Worm (Caenorhabditis elegans) whole organism, late embryonic: ENCODE measurements around the gene T27A1.3.

Experiments used
- C08G9.2 ChIP-seq: sonication (generic microtip); optimal IDR thresholded peaks from 2 replicates; lab custom pipeline; 2016; ENCODE audit warnings: mild to moderate bottlenecking, missing genetic modification characterization, moderate library complexity, missing compliant biosample characterization
- C38D4.7 ChIP-seq: fragments of 200-800 bp; sonication (Bioruptor generic); optimal IDR thresholded peaks from 2 replicates; lab custom pipeline; 2018; ENCODE audit warnings: mild to moderate bottlenecking, missing genetic modification characterization, moderate library complexity, missing compliant biosample characterization
- F13H6.1 ChIP-seq: sonication (generic microtip); optimal IDR thresholded peaks from 2 replicates; lab custom pipeline; 2016; ENCODE audit warnings: missing genetic modification characterization, missing compliant biosample characterization
- K09A11.1 ChIP-seq: sonication (generic microtip); optimal IDR thresholded peaks from 2 replicates; lab custom pipeline; 2017; ENCODE audit warnings: antibody characterized with exemption, mild to moderate bottlenecking, missing genetic modification characterization, missing compliant biosample characterization; ENCODE audit not compliant: insufficient read depth
- ahr-1 ChIP-seq: sonication (generic microtip); optimal IDR thresholded peaks from 2 replicates; lab custom pipeline; 2016; ENCODE audit warnings: missing genetic modification characterization, missing compliant biosample characterization
- ceh-14 ChIP-seq: sonication (generic microtip); optimal IDR thresholded peaks from 2 replicates; lab custom pipeline; 2016; ENCODE audit warnings: missing genotype, missing genetic modification characterization, missing compliant biosample characterization
- ceh-18 ChIP-seq: sonication (generic microtip); optimal IDR thresholded peaks from 2 replicates; lab custom pipeline; 2016; ENCODE audit warnings: missing genetic modification characterization, missing compliant biosample characterization
- ceh-19 ChIP-seq: fragments of 200-800 bp; sonication (Bioruptor generic); optimal IDR thresholded peaks from 2 replicates; lab custom pipeline; 2018; ENCODE audit warnings: mild to moderate bottlenecking, missing genetic modification characterization, missing compliant biosample characterization
- ceh-2 ChIP-seq: sonication (generic microtip); optimal IDR thresholded peaks from 2 replicates; lab custom pipeline; 2016; ENCODE audit warnings: missing genotype, missing genetic modification characterization, missing compliant biosample characterization
- ceh-22 ChIP-seq: sonication (generic microtip); optimal IDR thresholded peaks from 2 replicates; lab custom pipeline; 2017; ENCODE audit warnings: missing biosample characterization, missing genetic modification characterization
- ceh-30 ChIP-seq: fragments of 150-350 bp; optimal IDR thresholded peaks from 2 replicates; lab custom pipeline; 2014; ENCODE audit warnings: missing biosample characterization, missing genetic modification characterization
- ceh-31 ChIP-seq: sonication (generic microtip); optimal IDR thresholded peaks from 2 replicates; lab custom pipeline; 2016; ENCODE audit warnings: missing genetic modification characterization, missing compliant biosample characterization
- ceh-6 ChIP-seq: fragments of 200-800 bp; sonication (Bioruptor generic); optimal IDR thresholded peaks from 2 replicates; lab custom pipeline; 2018; ENCODE audit warnings: mild to moderate bottlenecking, missing genetic modification characterization, missing compliant biosample characterization
- che-1 ChIP-seq: sonication (generic microtip); optimal IDR thresholded peaks from 2 replicates; lab custom pipeline; 2016; ENCODE audit warnings: mild to moderate bottlenecking, missing genetic modification characterization, missing compliant biosample characterization
- elt-2 ChIP-seq: sonication (generic microtip); optimal IDR thresholded peaks from 2 replicates; lab custom pipeline; 2016; ENCODE audit warnings: missing genetic modification reagents, missing genetic modification characterization, missing compliant biosample characterization
- elt-4 ChIP-seq: sonication (generic microtip); optimal IDR thresholded peaks from 2 replicates; lab custom pipeline; 2016; ENCODE audit warnings: missing genetic modification characterization, missing compliant biosample characterization
- fax-1 ChIP-seq: sonication (generic microtip); optimal IDR thresholded peaks from 2 replicates; lab custom pipeline; 2016; ENCODE audit warnings: missing genotype, missing genetic modification characterization, missing compliant biosample characterization
- hlh-13 ChIP-seq: fragments of 200-800 bp; sonication (Bioruptor generic); optimal IDR thresholded peaks from 2 replicates; lab custom pipeline; 2018; ENCODE audit warnings: mild to moderate bottlenecking, missing genetic modification characterization, missing compliant biosample characterization
- hlh-15 ChIP-seq: sonication (generic microtip); optimal IDR thresholded peaks from 2 replicates; lab custom pipeline; 2016; ENCODE audit warnings: missing genetic modification characterization, missing compliant biosample characterization
- hlh-30 ChIP-seq: sonication (generic microtip); optimal IDR thresholded peaks from 2 replicates; lab custom pipeline; 2017; ENCODE audit warnings: antibody characterized with exemption, missing genetic modification characterization, missing compliant biosample characterization; ENCODE audit not compliant: insufficient read depth
- hlh-6 ChIP-seq: sonication (generic microtip); optimal IDR thresholded peaks from 2 replicates; lab custom pipeline; 2016; ENCODE audit warnings: missing genotype, missing genetic modification characterization, missing compliant biosample characterization
- hlh-8 ChIP-seq: sonication (generic microtip); optimal IDR thresholded peaks from 2 replicates; lab custom pipeline; 2016; ENCODE audit warnings: missing genotype, missing genetic modification characterization, missing compliant biosample characterization
- lin-11 ChIP-seq: fragments of 200-800 bp; sonication (Bioruptor generic); optimal IDR thresholded peaks from 2 replicates; lab custom pipeline; 2018; ENCODE audit warnings: mild to moderate bottlenecking, missing genetic modification characterization, missing compliant biosample characterization
- madf-2 ChIP-seq: sonication (generic microtip); optimal IDR thresholded peaks from 2 replicates; lab custom pipeline; 2017; ENCODE audit warnings: missing genetic modification characterization, missing compliant biosample characterization
- mec-3 ChIP-seq: sonication (generic microtip); optimal IDR thresholded peaks from 2 replicates; lab custom pipeline; 2016; ENCODE audit warnings: borderline replicate concordance, missing genetic modification characterization, missing compliant biosample characterization
- nfya-1 ChIP-seq: sonication (generic microtip); optimal IDR thresholded peaks from 2 replicates; lab custom pipeline; 2017; ENCODE audit warnings: missing genetic modification characterization, mild to moderate bottlenecking, missing compliant biosample characterization, antibody characterized with exemption, moderate library complexity
- odd-2 ChIP-seq: sonication (generic microtip); optimal IDR thresholded peaks from 2 replicates; lab custom pipeline; 2017; ENCODE audit warnings: antibody characterized with exemption, mild to moderate bottlenecking, missing genetic modification characterization, missing compliant biosample characterization
- pag-3 ChIP-seq: sonication (generic microtip); optimal IDR thresholded peaks from 2 replicates; lab custom pipeline; 2016; ENCODE audit warnings: missing compliant biosample characterization, missing genetic modification characterization, borderline replicate concordance
- pax-1 ChIP-seq: fragments of 150-350 bp; optimal IDR thresholded peaks from 2 replicates; lab custom pipeline; 2014; ENCODE audit warnings: missing biosample characterization, missing genetic modification characterization
- pqm-1 ChIP-seq: sonication (generic microtip); optimal IDR thresholded peaks from 2 replicates; lab custom pipeline; 2016; ENCODE audit warnings: missing genetic modification characterization, missing compliant biosample characterization
- rnt-1 ChIP-seq: sonication (generic microtip); optimal IDR thresholded peaks from 2 replicates; lab custom pipeline; 2016; ENCODE audit warnings: missing genetic modification characterization, missing compliant biosample characterization
- sox-2 ChIP-seq: fragments of 200-800 bp; sonication (Bioruptor generic); IDR thresholded peaks from 2 replicates; pipeline ENCODE4 v1.3.6; 2022; ENCODE audit warnings: missing genetic modification reagents, missing genetic modification characterization, missing compliant biosample characterization
- sox-4 ChIP-seq: sonication (generic microtip); optimal IDR thresholded peaks from 2 replicates; lab custom pipeline; 2017; ENCODE audit warnings: mild to moderate bottlenecking, missing genetic modification characterization, inconsistent platforms, missing compliant biosample characterization
- unc-3 ChIP-seq, 2 experiments: fragments of 200-800 bp in 1 of 2; sonication (Bioruptor generic) in 1 of 2; sonication (generic microtip) in 1 of 2; conservative IDR thresholded peaks in 1 of 2; optimal IDR thresholded peaks in 1 of 2; 2 replicates each; pipeline versions ENCODE4 v1.3.6 to Lab custom; 2016 to 2022; ENCODE audit warnings: missing compliant biosample characterization in 2 of 2, missing genetic modification characterization in 2 of 2, missing genetic modification reagents in 1 of 2
- unc-55 ChIP-seq: sonication (generic microtip); optimal IDR thresholded peaks from 2 replicates; lab custom pipeline; 2017; ENCODE audit warnings: missing biosample characterization, missing genetic modification reagents, missing genetic modification characterization
- unc-86 ChIP-seq: sonication (generic microtip); optimal IDR thresholded peaks from 2 replicates; lab custom pipeline; 2016; ENCODE audit warnings: missing genetic modification characterization, missing compliant biosample characterization
- zip-5 ChIP-seq: sonication (generic microtip); optimal IDR thresholded peaks from 2 replicates; lab custom pipeline; 2016; ENCODE audit warnings: missing genetic modification characterization, missing compliant biosample characterization
- ztf-16 ChIP-seq: sonication (generic microtip); optimal IDR thresholded peaks from 2 replicates; lab custom pipeline; 2017; ENCODE audit warnings: missing genetic modification characterization, missing compliant biosample characterization

T27A1.3 gene

ce11 chrII:582649-583048 lies 47.3 kb downstream of the T27A1.3 start, which contains the start of gene fbxb-14:
TSS of gene fbxb-14 (minus strand) at chrII:582749.
- TF ChIP-seq unc-86 (tag; lab: Kevin White, UChicago) (no peak), unc-3 (GFP tag; conservative IDR thresholded peaks at IDR 0.05; lab: Robert Waterston, UW) (no peak), unc-3 (tag; optimal IDR thresholded peaks at IDR 0.05; lab: Kevin White, UChicago) (no peak), ceh-19 (no peak), odd-2 (no peak), ahr-1 (no peak), ceh-30 (tag; lab: Kevin White, UChicago) (no peak), sox-4 (no peak), ceh-2 (tag; lab: Kevin White, UChicago) (no peak), hlh-13 (GFP tag; lab: Kevin White, UChicago) (no peak), unc-55 (GFP tag; lab: Kevin White, UChicago) (no peak), K09A11.1 (no peak), ztf-16 (no peak), mec-3 (no peak), madf-2 (tag; lab: Kevin White, UChicago) (no peak), ceh-31 (tag; lab: Kevin White, UChicago) (no peak), nfya-1 (tag; lab: Kevin White, UChicago) (no peak), pag-3 (no peak)

- TF ChIP-seq ceh-31 (tag; lab: Kevin White, UChicago), result no peak
- TF ChIP-seq ceh-14 (tag; lab: Kevin White, UChicago), result no peak
- TF ChIP-seq C08G9.2, result no peak
- TF ChIP-seq unc-55 (GFP tag; lab: Kevin White, UChicago), result no peak
- no peak for TF ChIP-seq fax-1
- TF ChIP-seq elt-4, result no peak
- no peak for TF ChIP-seq ztf-16
- TF ChIP-seq sox-2 (GFP tag; lab: Robert Waterston, UW), result no peak
- TF ChIP-seq hlh-6 (tag; lab: Kevin White, UChicago), result no peak
- TF ChIP-seq elt-2, result no peak
- no peak for TF ChIP-seq ceh-18
- no peak for TF ChIP-seq pax-1 (tag; lab: Kevin White, UChicago)
- TF ChIP-seq hlh-15 (tag; lab: Kevin White, UChicago), result no peak
- no peak for TF ChIP-seq F13H6.1 (tag; lab: Kevin White, UChicago)
- TF ChIP-seq hlh-8, result no peak
- TF ChIP-seq che-1 (tag; lab: Kevin White, UChicago), result no peak
- no peak for TF ChIP-seq lin-11 (tag; lab: Kevin White, UChicago)
- no peak for TF ChIP-seq C38D4.7
These were observed 49.1 kb downstream of the T27A1.3 start, which contains the start of the genes W08F4.12 and W08F4.13 for ce11 chrII:584321-584848. TSS of gene W08F4.12 (minus strand) at chrII:584421. TSS of gene W08F4.13 (plus strand) at chrII:584798.

- no peak for TF ChIP-seq ceh-22 (tag; lab: Kevin White, UChicago)
- TF ChIP-seq C38D4.7, result no peak
- no peak for TF ChIP-seq zip-5
- TF ChIP-seq ceh-6, result no peak
- TF ChIP-seq C08G9.2, result no peak
- TF ChIP-seq rnt-1 (tag; lab: Kevin White, UChicago), result no peak
- TF ChIP-seq sox-2 (GFP tag; lab: Robert Waterston, UW), result no peak
- no peak for TF ChIP-seq pqm-1
- no peak for TF ChIP-seq che-1 (tag; lab: Kevin White, UChicago)
- TF ChIP-seq hlh-30 (tag; lab: Kevin White, UChicago), result no peak
- no peak for TF ChIP-seq unc-86 (tag; lab: Kevin White, UChicago)
- no peak for TF ChIP-seq ceh-31 (tag; lab: Kevin White, UChicago)
These were observed 52.2 kb downstream of the T27A1.3 start, which contains the start of gene fbxb-34 for ce11 chrII:587533-587932. TSS of gene fbxb-34 (plus strand) at chrII:587833.
